Worm (Caenorhabditis elegans) whole organism, L4 larva: ENCODE measurements around the gene F53C3.7.

Source experiments
- F26F4.8 ChIP-seq: fragments of 200-800 bp; sonication (Bioruptor generic); conservative IDR thresholded peaks from 2 replicates; pipeline ENCODE4 v1.3.6; 2022; ENCODE audit warnings: missing genetic modification characterization, missing compliant biosample characterization
- F49E8.2 ChIP-seq: sonication (generic microtip); optimal IDR thresholded peaks from 2 replicates; lab custom pipeline; 2016; ENCODE audit warnings: missing compliant biosample characterization, mild to moderate bottlenecking, missing genetic modification characterization, borderline replicate concordance
- T26A8.4 ChIP-seq: fragments of 200-800 bp; sonication (Bioruptor generic); IDR thresholded peaks from 2 replicates; pipeline ENCODE4 v1.3.6; 2022; ENCODE audit warnings: missing genetic modification characterization, missing compliant biosample characterization
- Y48G9A.11 ChIP-seq: fragments of 200-800 bp; sonication (Bioruptor generic); IDR thresholded peaks from 2 replicates; pipeline ENCODE4 v1.3.6; 2022; ENCODE audit warnings: missing genetic modification reagents, missing genetic modification characterization, missing compliant biosample characterization
- aha-1 ChIP-seq: fragments of 150-350 bp; peaks from one replicate; lab custom pipeline; 2014; ENCODE audit warnings: missing biosample characterization, missing genetic modification characterization
- aly-2 ChIP-seq: sonication (generic microtip); optimal IDR thresholded peaks from 2 replicates; lab custom pipeline; 2018; ENCODE audit warnings: missing biosample characterization, missing genetic modification characterization
- ama-1 ChIP-seq: fragments of 150-350 bp; optimal IDR thresholded peaks from 2 replicates; lab custom pipeline; 2014; ENCODE audit warnings: inconsistent platforms, mixed read lengths
- arid-1 ChIP-seq: fragments of 200-800 bp; sonication (Bioruptor generic); conservative IDR thresholded peaks from 2 replicates; pipeline ENCODE4 v1.3.6; 2022; ENCODE audit warnings: missing genetic modification reagents, missing genetic modification characterization, missing compliant biosample characterization
- ceh-82 ChIP-seq: sonication (generic microtip); optimal IDR thresholded peaks from 2 replicates; lab custom pipeline; 2017; ENCODE audit warnings: missing biosample characterization, missing genetic modification characterization
- daf-12 ChIP-seq: fragments of 150-350 bp; optimal IDR thresholded peaks from 2 replicates; lab custom pipeline; 2014; ENCODE audit warnings: missing biosample characterization, missing genetic modification reagents, missing genetic modification characterization
- daf-16 ChIP-seq, 3 experiments: sonication (generic microtip); optimal IDR thresholded peaks; 2 replicates each; lab custom pipeline; 2016 to 2017; ENCODE audit warnings: missing genetic modification characterization in 3 of 3, missing genetic modification reagents in 3 of 3, mild to moderate bottlenecking in 2 of 3, missing compliant biosample characterization in 2 of 3, missing biosample characterization in 1 of 3, moderate library complexity in 1 of 3
- dmd-6 ChIP-seq: fragments of 200-800 bp; sonication (Bioruptor generic); IDR thresholded peaks from 2 replicates; pipeline ENCODE4 v1.3.6; 2022; ENCODE audit warnings: missing genetic modification reagents, missing genetic modification characterization, missing compliant biosample characterization
- dpl-1 ChIP-seq: fragments of 150-350 bp; optimal IDR thresholded peaks from 2 replicates; lab custom pipeline; 2014; ENCODE audit warnings: missing biosample characterization, missing genetic modification reagents, missing genetic modification characterization
- hlh-11 ChIP-seq: fragments of 200-800 bp; sonication (Bioruptor generic); optimal IDR thresholded peaks from 2 replicates; lab custom pipeline; 2018; ENCODE audit warnings: mild to moderate bottlenecking, missing genetic modification characterization, missing compliant biosample characterization
- hlh-30 ChIP-seq: sonication (generic microtip); optimal IDR thresholded peaks from 2 replicates; lab custom pipeline; 2017; ENCODE audit warnings: antibody characterized with exemption, mild to moderate bottlenecking, missing genetic modification characterization, missing compliant biosample characterization; ENCODE audit not compliant: insufficient read depth
- lim-7 ChIP-seq: fragments of 200-800 bp; sonication (Bioruptor generic); IDR thresholded peaks from 2 replicates; pipeline ENCODE4 v1.3.6; 2022; ENCODE audit warnings: missing genetic modification characterization, missing compliant biosample characterization
- lin-39 ChIP-seq: fragments of 150-350 bp; optimal IDR thresholded peaks from 2 replicates; lab custom pipeline; 2014; ENCODE audit warnings: missing biosample characterization, missing genetic modification reagents, missing genetic modification characterization
- lsy-2 ChIP-seq, 2 experiments: fragments of 150-350 bp in 1 of 2; sonication (generic microtip) in 1 of 2; optimal IDR thresholded peaks; 2 replicates each; lab custom pipeline; 2014 to 2017; ENCODE audit warnings: missing biosample characterization in 2 of 2, missing genetic modification characterization in 2 of 2
- mdl-1 ChIP-seq, 2 experiments: fragments of 150-350 bp in 1 of 2; sonication (generic microtip) in 1 of 2; optimal IDR thresholded peaks; 2 replicates each; lab custom pipeline; 2014 to 2017; ENCODE audit warnings: missing biosample characterization in 2 of 2, missing genetic modification characterization in 2 of 2
- mdt-29 ChIP-seq: fragments of 200-800 bp; sonication (Bioruptor generic); IDR thresholded peaks from 2 replicates; pipeline ENCODE4 v1.3.6; 2022; ENCODE audit warnings: missing genetic modification reagents, missing genetic modification characterization, missing compliant biosample characterization
- mes-2 ChIP-seq: sonication (generic microtip); optimal IDR thresholded peaks from 2 replicates; lab custom pipeline; 2016; ENCODE audit warnings: missing genotype, mild to moderate bottlenecking, missing genetic modification characterization, missing compliant biosample characterization; ENCODE audit not compliant: poor library complexity, severe bottlenecking
- nhr-237 ChIP-seq: sonication (generic microtip); optimal IDR thresholded peaks from 2 replicates; lab custom pipeline; 2017; ENCODE audit warnings: missing biosample characterization, missing genetic modification characterization
- nhr-28 ChIP-seq: fragments of 150-350 bp; optimal IDR thresholded peaks from 2 replicates; lab custom pipeline; 2014; ENCODE audit warnings: missing biosample characterization, missing genetic modification characterization
- nhr-6 ChIP-seq: fragments of 150-350 bp; optimal IDR thresholded peaks from 2 replicates; lab custom pipeline; 2014; ENCODE audit warnings: missing biosample characterization, missing genetic modification characterization
- nhr-76 ChIP-seq: fragments of 150-350 bp; optimal IDR thresholded peaks from 2 replicates; lab custom pipeline; 2014; ENCODE audit warnings: missing biosample characterization, missing genetic modification characterization
- php-3 ChIP-seq: fragments of 200-800 bp; sonication (Bioruptor generic); IDR thresholded peaks from 2 replicates; pipeline ENCODE4 v1.3.6; 2022; ENCODE audit warnings: missing genetic modification reagents, missing genetic modification characterization, missing compliant biosample characterization
- pqm-1 ChIP-seq: sonication (generic microtip); optimal IDR thresholded peaks from 2 replicates; lab custom pipeline; 2017; ENCODE audit warnings: missing biosample characterization, missing genetic modification characterization
- snpc-1.2 ChIP-seq: fragments of 200-800 bp; sonication (Bioruptor generic); IDR thresholded peaks from 2 replicates; pipeline ENCODE4 v1.3.6; 2022; ENCODE audit warnings: missing genetic modification reagents, missing genetic modification characterization, missing compliant biosample characterization
- spr-1 ChIP-seq: sonication (generic microtip); optimal IDR thresholded peaks from 2 replicates; lab custom pipeline; 2016; ENCODE audit warnings: mild to moderate bottlenecking, missing genetic modification characterization, missing compliant biosample characterization
- tag-97 ChIP-seq: fragments of 200-800 bp; sonication (Bioruptor generic); IDR thresholded peaks from 2 replicates; pipeline ENCODE4 v1.3.6; 2022; ENCODE audit warnings: missing genetic modification characterization, missing compliant biosample characterization
- tra-1 ChIP-seq: fragments of 200-800 bp; sonication (Bioruptor generic); IDR thresholded peaks from 2 replicates; pipeline ENCODE4 v1.3.6; 2022; ENCODE audit warnings: missing genetic modification reagents, missing genetic modification characterization, missing compliant biosample characterization
- unc-39 ChIP-seq: sonication (generic microtip); optimal IDR thresholded peaks from 2 replicates; lab custom pipeline; 2017; ENCODE audit warnings: missing biosample characterization, missing genetic modification characterization
- unc-62 ChIP-seq, 3 experiments: fragments of 150-350 bp in 1 of 3; sonication (generic microtip); optimal IDR thresholded peaks in 2 of 3; peaks in 1 of 3; 1 replicate in 1 of 3; 2 replicates in 2 of 3; lab custom pipeline; 2014 to 2017; ENCODE audit warnings: missing biosample characterization in 3 of 3, missing genetic modification characterization in 3 of 3, missing genetic modification reagents in 3 of 3, missing genotype in 1 of 3
- zip-2 ChIP-seq: fragments of 150-350 bp; optimal IDR thresholded peaks from 2 replicates; lab custom pipeline; 2014; ENCODE audit warnings: missing biosample characterization, missing genetic modification characterization
- ztf-7 ChIP-seq: fragments of 150-350 bp; optimal IDR thresholded peaks from 2 replicates; lab custom pipeline; 2014; ENCODE audit warnings: missing biosample characterization, missing genetic modification characterization

F53C3.7 gene

ce11 chrII:3894755-3895154 is at the start of gene F53C3.7:
Gene F53C3.7, plus strand, starts transcription at chrII:3895055.
- no peak for TF ChIP-seq dpl-1
- no peak for TF ChIP-seq mdl-1 (tag; optimal IDR thresholded peaks at IDR 0.05; lab: Kevin White, UChicago)
- TF ChIP-seq mdt-29 (GFP tag; lab: Robert Waterston, UW) = no peak
- TF ChIP-seq nhr-237 (tag; lab: Kevin White, UChicago) = no peak
- no peak for TF ChIP-seq daf-16 (GFP tag; optimal IDR thresholded peaks at IDR 0.05; lab: Kevin White, UChicago)
- no peak for TF ChIP-seq daf-16 (tag; optimal IDR thresholded peaks at IDR 0.05; lab: Kevin White, UChicago)
- no peak for TF ChIP-seq hlh-30
- no peak for TF ChIP-seq aha-1
- TF ChIP-seq arid-1 = no peak
- no peak for TF ChIP-seq ceh-82 (tag; lab: Kevin White, UChicago)
- no peak for TF ChIP-seq php-3 (GFP tag; lab: Robert Waterston, UW)

DNA sequence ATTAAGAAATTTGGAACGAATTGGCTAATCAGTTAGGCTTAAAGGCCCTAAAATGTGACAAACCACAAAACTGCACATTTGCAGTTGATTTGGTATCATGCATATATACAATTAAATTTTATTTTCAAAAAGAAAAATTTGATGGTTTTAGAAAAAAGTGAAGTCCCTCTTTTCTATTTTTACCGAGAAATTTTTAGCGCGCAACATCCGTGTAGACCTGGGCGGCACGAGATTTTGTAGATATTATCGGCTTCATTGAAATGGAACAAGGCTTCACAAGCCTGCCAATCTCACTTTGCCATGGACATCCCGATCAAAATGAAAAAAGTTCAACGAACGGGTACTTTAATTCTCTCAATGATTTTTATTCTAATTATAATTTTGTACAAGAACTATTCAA is 48.8 kb upstream of the F53C3.7 start, which contains the start of gene C17A2.2:
C17A2.2 (plus strand) TSS at position 301 of the 400 bp plus-strand sequence.
- TF ChIP-seq unc-62 (GFP tag; optimal IDR thresholded peaks at IDR 0.05 in 1 of 2; lab: Kevin White, UChicago) = peak in 1 of 2 experiments; percentile 69
- TF ChIP-seq unc-62 (tag; optimal IDR thresholded peaks at IDR 0.05; lab: Kevin White, UChicago) = no peak
- no peak for TF ChIP-seq F49E8.2 (tag; lab: Kevin White, UChicago)

DNA sequence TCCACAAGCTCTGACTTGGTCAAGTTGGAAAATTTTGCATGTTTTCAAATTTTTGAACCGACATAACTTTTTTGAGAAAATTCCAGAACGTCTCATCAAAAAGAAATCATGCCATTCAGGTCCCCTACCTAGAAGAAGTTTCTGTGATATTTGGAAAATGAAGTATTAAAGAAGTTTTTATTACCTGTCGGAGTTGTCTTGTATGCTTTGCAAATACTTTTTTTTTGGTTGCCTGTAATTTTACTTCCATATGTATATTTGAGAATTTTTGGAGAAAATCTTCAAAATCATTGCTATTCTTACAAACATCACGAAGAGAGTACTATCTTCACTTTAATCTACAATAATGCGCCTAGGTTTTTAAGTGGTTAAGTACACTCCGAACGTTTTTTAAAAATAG is 44.2 kb upstream of the F53C3.7 start, which contains the start of gene nhr-72:
nhr-72 (minus strand) TSS at position 101 of the 400 bp plus-strand sequence.
- TF ChIP-seq Y48G9A.11 (GFP tag; lab: Robert Waterston, UW) = no peak
- TF ChIP-seq T26A8.4 (GFP tag; lab: Robert Waterston, UW) = no peak
- TF ChIP-seq lsy-2 (tag; optimal IDR thresholded peaks at IDR 0.05; lab: Kevin White, UChicago) = no peak
- TF ChIP-seq, all 104 proteins: peak for 0

- TF ChIP-seq spr-1 (tag; lab: Kevin White, UChicago) = no peak
- no peak for TF ChIP-seq hlh-11
- TF ChIP-seq snpc-1.2 (GFP tag; lab: Robert Waterston, UW) = no peak
- TF ChIP-seq dmd-6 (GFP tag; lab: Robert Waterston, UW) = no peak
- no peak for TF ChIP-seq nhr-76
- TF ChIP-seq mdl-1 (tag; optimal IDR thresholded peaks at IDR 0.05; lab: Kevin White, UChicago) = no peak
- TF ChIP-seq F26F4.8 = no peak
- no peak for TF ChIP-seq ama-1 (lab: Kevin White, UChicago)
- TF ChIP-seq unc-39 (tag; lab: Kevin White, UChicago) = no peak
- no peak for TF ChIP-seq ztf-7 (tag; lab: Kevin White, UChicago)
- TF ChIP-seq nhr-28 (tag; lab: Kevin White, UChicago) = no peak
These were observed 42.2 kb upstream of the F53C3.7 start, which contains the start of gene nhr-257 for ce11 chrII:3852654-3853053. Gene nhr-257, plus strand, starts transcription at chrII:3852954.

ce11 chrII:3860826-3861225 is 34.0 kb upstream of the F53C3.7 start, which contains the start of gene oac-11:
Gene oac-11, minus strand, starts transcription at chrII:3860926.
- no peak for TF ChIP-seq lim-7 (GFP tag; lab: Robert Waterston, UW)
- no peak for TF ChIP-seq mes-2
- TF ChIP-seq nhr-6 = no peak
- TF ChIP-seq ama-1 (lab: Kevin White, UChicago) = no peak
- no peak for TF ChIP-seq daf-12
- no peak for TF ChIP-seq zip-2 (tag; lab: Kevin White, UChicago)
- no peak for TF ChIP-seq dpl-1
- TF ChIP-seq aly-2 (tag; lab: Kevin White, UChicago) = no peak
- TF ChIP-seq tag-97 (GFP tag; lab: Robert Waterston, UW) = no peak
- TF ChIP-seq tra-1 (GFP tag; lab: Robert Waterston, UW) = no peak
- TF ChIP-seq nhr-237 (tag; lab: Kevin White, UChicago) = no peak
- TF ChIP-seq lsy-2 (tag; optimal IDR thresholded peaks at IDR 0.05; lab: Kevin White, UChicago) = no peak
- no peak for TF ChIP-seq lin-39 (tag; lab: Kevin White, UChicago)
- no peak for TF ChIP-seq pqm-1
